Worm (Caenorhabditis elegans) whole organism, midembryonic: ENCODE data around the gene hlh-28.

Experiments
- T22C8.4 ChIP-seq: fragments of 200-800 bp; sonication (Bioruptor generic); IDR thresholded peaks from 2 replicates; pipeline ENCODE4 v1.3.6; 2022; ENCODE audit warnings: missing genetic modification characterization, missing compliant biosample characterization
- cog-1 ChIP-seq: sonication (generic microtip); optimal IDR thresholded peaks from 2 replicates; lab custom pipeline; 2016; ENCODE audit warnings: missing genetic modification characterization, missing compliant biosample characterization
- flt-1 ChIP-seq: fragments of 200-800 bp; sonication (Bioruptor generic); IDR thresholded peaks from 2 replicates; pipeline ENCODE4 v1.3.6; 2022; ENCODE audit warnings: missing genetic modification characterization, missing compliant biosample characterization
- klf-2 ChIP-seq: fragments of 200-800 bp; sonication (Bioruptor generic); conservative IDR thresholded peaks from 2 replicates; pipeline ENCODE4 v1.3.6; 2022; ENCODE audit warnings: missing genetic modification reagents, missing genetic modification characterization, missing compliant biosample characterization
- med-1 ChIP-seq: sonication (generic microtip); optimal IDR thresholded peaks from 2 replicates; lab custom pipeline; 2017; ENCODE audit warnings: missing genetic modification characterization, mild to moderate bottlenecking, missing compliant biosample characterization, antibody characterized with exemption, missing genetic modification reagents; ENCODE audit not compliant: insufficient read depth
- ref-1 ChIP-seq: fragments of 200-800 bp; sonication (Bioruptor generic); conservative IDR thresholded peaks from 2 replicates; pipeline ENCODE4 v1.3.6; 2022; ENCODE audit warnings: missing genetic modification reagents, missing genetic modification characterization, missing compliant biosample characterization
- tab-1 ChIP-seq: fragments of 200-800 bp; sonication (Bioruptor generic); IDR thresholded peaks from 2 replicates; pipeline ENCODE4 v1.3.6; 2022; ENCODE audit warnings: missing genetic modification characterization, missing compliant biosample characterization
- ztf-23 ChIP-seq: fragments of 200-800 bp; sonication (Bioruptor generic); IDR thresholded peaks from 2 replicates; pipeline ENCODE4 v1.3.6; 2022; ENCODE audit warnings: missing genetic modification reagents, missing genetic modification characterization, missing compliant biosample characterization
- ztf-29 ChIP-seq: fragments of 200-800 bp; sonication (Bioruptor generic); IDR thresholded peaks from 2 replicates; pipeline ENCODE4 v1.3.6; 2022; ENCODE audit warnings: missing genetic modification reagents, missing genetic modification characterization, missing compliant biosample characterization

Gene hlh-28

ce11 chrX:17515207-17515902 is 35.5 kb upstream of the hlh-28 start:
- TF ChIP-seq flt-1: no peak
- no peak for TF ChIP-seq tab-1 (GFP tag; lab: Robert Waterston, UW)
- TF ChIP-seq T22C8.4 (GFP tag; lab: Robert Waterston, UW): no peak
- TF ChIP-seq med-1 (GFP tag; lab: Kevin White, UChicago): no peak
- TF ChIP-seq klf-2 (GFP tag; lab: Robert Waterston, UW): no peak
- no peak for TF ChIP-seq cog-1 (tag; lab: Kevin White, UChicago)
- TF ChIP-seq ref-1: no peak
- TF ChIP-seq ztf-23: no peak
- no peak for TF ChIP-seq ztf-29

ce11 chrX:17516461-17516860 is 34.4 kb upstream of the hlh-28 start:
- TF ChIP-seq med-1 (GFP tag; lab: Kevin White, UChicago): no peak
- TF ChIP-seq cog-1 (tag; lab: Kevin White, UChicago): no peak
- TF ChIP-seq ztf-23: no peak
- no peak for TF ChIP-seq flt-1
- TF ChIP-seq klf-2 (GFP tag; lab: Robert Waterston, UW): no peak
- TF ChIP-seq ztf-29: no peak
- no peak for TF ChIP-seq ref-1
- TF ChIP-seq T22C8.4 (GFP tag; lab: Robert Waterston, UW): no peak
- TF ChIP-seq tab-1 (GFP tag; lab: Robert Waterston, UW): no peak

- no peak for TF ChIP-seq ztf-23
- TF ChIP-seq cog-1 (tag; lab: Kevin White, UChicago): no peak
- no peak for TF ChIP-seq med-1 (GFP tag; lab: Kevin White, UChicago)
- no peak for TF ChIP-seq ztf-29
- no peak for TF ChIP-seq ref-1
- TF ChIP-seq flt-1: no peak
- no peak for TF ChIP-seq tab-1 (GFP tag; lab: Robert Waterston, UW)
- no peak for TF ChIP-seq T22C8.4 (GFP tag; lab: Robert Waterston, UW)
- TF ChIP-seq klf-2 (GFP tag; lab: Robert Waterston, UW): no peak
Observed at ce11 chrX:17516941-17517340, 33.9 kb upstream of the hlh-28 start.

- no peak for TF ChIP-seq ztf-29
- no peak for TF ChIP-seq klf-2 (GFP tag; lab: Robert Waterston, UW)
- TF ChIP-seq flt-1: no peak
- no peak for TF ChIP-seq T22C8.4 (GFP tag; lab: Robert Waterston, UW)
- TF ChIP-seq cog-1 (tag; lab: Kevin White, UChicago): no peak
- TF ChIP-seq tab-1 (GFP tag; lab: Robert Waterston, UW): no peak
- no peak for TF ChIP-seq ref-1
- TF ChIP-seq med-1 (GFP tag; lab: Kevin White, UChicago): no peak
- no peak for TF ChIP-seq ztf-23
Observed at ce11 chrX:17517872-17518271, 33.0 kb upstream of the hlh-28 start.

ce11 chrX:17518293-17518692 is 32.6 kb upstream of the hlh-28 start:
- no peak for TF ChIP-seq T22C8.4 (GFP tag; lab: Robert Waterston, UW)

ce11 chrX:17519476-17519875 is 31.4 kb upstream of the hlh-28 start:
- TF ChIP-seq cog-1 (tag; lab: Kevin White, UChicago) (no peak), ztf-23 (no peak)

- no peak for TF ChIP-seq flt-1
- no peak for TF ChIP-seq med-1 (GFP tag; lab: Kevin White, UChicago)
- no peak for TF ChIP-seq ztf-29
- TF ChIP-seq ref-1: no peak
- no peak for TF ChIP-seq tab-1 (GFP tag; lab: Robert Waterston, UW)
- no peak for TF ChIP-seq cog-1 (tag; lab: Kevin White, UChicago)
- TF ChIP-seq klf-2 (GFP tag; lab: Robert Waterston, UW): no peak
- no peak for TF ChIP-seq T22C8.4 (GFP tag; lab: Robert Waterston, UW)
Observed at ce11 chrX:17521425-17521824, 29.4 kb upstream of the hlh-28 start.

- TF ChIP-seq T22C8.4 (GFP tag; lab: Robert Waterston, UW) (no peak), ztf-29 (no peak), tab-1 (GFP tag; lab: Robert Waterston, UW) (no peak), ztf-23 (no peak), cog-1 (tag; lab: Kevin White, UChicago) (no peak), med-1 (GFP tag; lab: Kevin White, UChicago) (no peak), ref-1 (no peak), flt-1 (no peak), klf-2 (GFP tag; lab: Robert Waterston, UW) (no peak)
Observed at ce11 chrX:17527377-17527776, 23.5 kb upstream of the hlh-28 start.

- TF ChIP-seq klf-2 (GFP tag; lab: Robert Waterston, UW): no peak
Observed at ce11 chrX:17528068-17528467, 22.8 kb upstream of the hlh-28 start, which contains the start of gene sup-10. Gene sup-10 (plus strand): TSS chrX:17528344.

ce11 chrX:17534014-17534465 is 16.8 kb upstream of the hlh-28 start, which contains the start of gene F31A3.3:
Gene F31A3.3 (minus strand): TSS chrX:17534064.
- TF ChIP-seq med-1 (GFP tag; lab: Kevin White, UChicago): no peak
- no peak for TF ChIP-seq ztf-23
- TF ChIP-seq tab-1 (GFP tag; lab: Robert Waterston, UW): no peak
- TF ChIP-seq T22C8.4 (GFP tag; lab: Robert Waterston, UW): no peak
- no peak for TF ChIP-seq ref-1
- no peak for TF ChIP-seq klf-2 (GFP tag; lab: Robert Waterston, UW)
- no peak for TF ChIP-seq ztf-29

ce11 chrX:17534877-17535276 is 16.0 kb upstream of the hlh-28 start:
- TF ChIP-seq ztf-29: no peak
- no peak for TF ChIP-seq ref-1
- TF ChIP-seq tab-1 (GFP tag; lab: Robert Waterston, UW): no peak
- TF ChIP-seq med-1 (GFP tag; lab: Kevin White, UChicago): no peak
- no peak for TF ChIP-seq ztf-23
- no peak for TF ChIP-seq T22C8.4 (GFP tag; lab: Robert Waterston, UW)
- TF ChIP-seq cog-1 (tag; lab: Kevin White, UChicago): no peak
- no peak for TF ChIP-seq klf-2 (GFP tag; lab: Robert Waterston, UW)
- TF ChIP-seq flt-1: no peak
